Worm (Caenorhabditis elegans) whole organism, young adult: ENCODE measurements around the gene Y69H2.17.

ENCODE experiments used
- B0336.3 ChIP-seq: fragments of 200-800 bp; sonication (Bioruptor generic); IDR thresholded peaks from 2 replicates; pipeline ENCODE4 v1.3.6; 2022; ENCODE audit warnings: missing genetic modification characterization, missing compliant biosample characterization
- C17E4.6 ChIP-seq: fragments of 200-800 bp; sonication (Bioruptor generic); IDR thresholded peaks from 2 replicates; pipeline ENCODE4 v1.3.6; 2022; ENCODE audit warnings: missing genetic modification reagents, missing genetic modification characterization, missing compliant biosample characterization
- F49E8.2 ChIP-seq: sonication (generic microtip); optimal IDR thresholded peaks from 3 replicates; lab custom pipeline; 2017; ENCODE audit warnings: missing genetic modification characterization, mild to moderate bottlenecking, missing compliant biosample characterization, antibody characterized with exemption, moderate library complexity; ENCODE audit not compliant: insufficient read depth
- F55B11.4 ChIP-seq: sonication (generic microtip); optimal IDR thresholded peaks from 2 replicates; lab custom pipeline; 2016; ENCODE audit warnings: missing compliant biosample characterization, missing genetic modification characterization, borderline replicate concordance; ENCODE audit not compliant: insufficient read depth
- K11D2.4 ChIP-seq: fragments of 200-800 bp; sonication (Bioruptor generic); IDR thresholded peaks from 2 replicates; pipeline ENCODE4 v1.3.6; 2022; ENCODE audit warnings: missing genetic modification reagents, missing genetic modification characterization, missing compliant biosample characterization
- T26A5.8 ChIP-seq: sonication (generic microtip); optimal IDR thresholded peaks from 2 replicates; lab custom pipeline; 2016; ENCODE audit warnings: missing genetic modification characterization, missing compliant biosample characterization
- Y56A3A.18 ChIP-seq: fragments of 200-800 bp; sonication (Bioruptor generic); IDR thresholded peaks from 2 replicates; pipeline ENCODE4 v1.3.6; 2022; ENCODE audit warnings: missing genetic modification reagents, missing genetic modification characterization, missing compliant biosample characterization
- Y67H2A.10 ChIP-seq: fragments of 200-800 bp; sonication (Bioruptor generic); conservative IDR thresholded peaks from 2 replicates; pipeline ENCODE4 v1.3.6; 2022; ENCODE audit warnings: missing genetic modification reagents, missing genetic modification characterization, missing compliant biosample characterization
- Y95B8A.8 ChIP-seq: fragments of 200-800 bp; sonication (Bioruptor generic); IDR thresholded peaks from 2 replicates; pipeline ENCODE4 v1.3.6; 2022; ENCODE audit warnings: missing genetic modification reagents, missing genetic modification characterization, missing compliant biosample characterization
- ama-1 ChIP-seq, 3 experiments: fragments of 150-350 bp in 1 of 3; sonication (generic microtip) in 2 of 3; optimal IDR thresholded peaks; 2 replicates each; lab custom pipeline; 2014 to 2018; ENCODE audit warnings: missing biosample characterization in 2 of 3, missing genetic modification characterization in 2 of 3, missing genetic modification reagents in 2 of 3
- atf-7 ChIP-seq: sonication (generic microtip); optimal IDR thresholded peaks from 2 replicates; lab custom pipeline; 2017; ENCODE audit warnings: mild to moderate bottlenecking, missing genetic modification characterization, missing compliant biosample characterization
- bed-2 ChIP-seq: fragments of 200-800 bp; sonication (Bioruptor generic); IDR thresholded peaks from 2 replicates; pipeline ENCODE4 v1.3.6; 2022; ENCODE audit warnings: missing genetic modification reagents, missing genetic modification characterization, missing compliant biosample characterization
- ceh-100 ChIP-seq: fragments of 200-800 bp; sonication (Bioruptor generic); IDR thresholded peaks from 2 replicates; pipeline ENCODE4 v1.3.6; 2022; ENCODE audit warnings: missing genetic modification reagents, missing genetic modification characterization, missing compliant biosample characterization
- die-1 ChIP-seq: sonication (generic microtip); optimal IDR thresholded peaks from 2 replicates; lab custom pipeline; 2016; ENCODE audit warnings: missing genotype, mild to moderate bottlenecking, missing genetic modification characterization, missing compliant biosample characterization
- efl-1 ChIP-seq: fragments of 150-350 bp; optimal IDR thresholded peaks from 2 replicates; lab custom pipeline; 2014; ENCODE audit warnings: missing biosample characterization, missing genetic modification reagents, missing genetic modification characterization
- egrh-3 ChIP-seq: fragments of 200-800 bp; sonication (Bioruptor generic); IDR thresholded peaks from 2 replicates; pipeline ENCODE4 v1.3.6; 2022; ENCODE audit warnings: missing genetic modification reagents, missing genetic modification characterization, missing compliant biosample characterization
- ets-4 ChIP-seq: fragments of 200-800 bp; sonication (Bioruptor generic); optimal IDR thresholded peaks from 2 replicates; lab custom pipeline; 2018; ENCODE audit warnings: mild to moderate bottlenecking, missing genetic modification characterization, missing compliant biosample characterization
- gei-17 ChIP-seq: fragments of 200-800 bp; sonication (Bioruptor generic); optimal IDR thresholded peaks from 2 replicates; lab custom pipeline; 2018; ENCODE audit warnings: mild to moderate bottlenecking, missing genetic modification characterization, missing compliant biosample characterization
- hlh-26 ChIP-seq: fragments of 200-800 bp; sonication (Bioruptor generic); conservative IDR thresholded peaks from 2 replicates; pipeline ENCODE4 v1.3.6; 2022; ENCODE audit warnings: missing genetic modification reagents, missing genetic modification characterization, missing compliant biosample characterization
- hrde-1 ChIP-seq: sonication (generic microtip); optimal IDR thresholded peaks from 2 replicates; lab custom pipeline; 2016; ENCODE audit warnings: missing genetic modification characterization, mild to moderate bottlenecking, missing compliant biosample characterization, moderate library complexity, missing genotype, missing genetic modification reagents, borderline replicate concordance
- lin-40 ChIP-seq: sonication (generic microtip); optimal IDR thresholded peaks from 2 replicates; lab custom pipeline; 2016; ENCODE audit warnings: missing genetic modification characterization, mild to moderate bottlenecking, missing compliant biosample characterization, missing genotype, missing genetic modification reagents
- lir-1 ChIP-seq: fragments of 200-800 bp; sonication (Bioruptor generic); conservative IDR thresholded peaks from 2 replicates; pipeline ENCODE4 v1.3.6; 2022; ENCODE audit warnings: missing genetic modification reagents, missing genetic modification characterization, missing compliant biosample characterization
- lsl-1 ChIP-seq: fragments of 200-800 bp; sonication (Bioruptor generic); optimal IDR thresholded peaks from 2 replicates; lab custom pipeline; 2018; ENCODE audit warnings: mild to moderate bottlenecking, missing genetic modification characterization, moderate library complexity, missing compliant biosample characterization
- nfyb-1 ChIP-seq: fragments of 200-800 bp; sonication (Bioruptor generic); IDR thresholded peaks from 2 replicates; pipeline ENCODE4 v1.3.6; 2022; ENCODE audit warnings: missing genetic modification reagents, missing genetic modification characterization, missing compliant biosample characterization
- nhr-179 ChIP-seq: sonication (generic microtip); optimal IDR thresholded peaks from 2 replicates; lab custom pipeline; 2016; ENCODE audit warnings: mild to moderate bottlenecking, missing genetic modification characterization, missing compliant biosample characterization
- nhr-80 ChIP-seq: sonication (generic microtip); optimal IDR thresholded peaks from 2 replicates; lab custom pipeline; 2016; ENCODE audit warnings: missing genetic modification characterization, missing compliant biosample characterization
- nhr-90 ChIP-seq: sonication (generic microtip); optimal IDR thresholded peaks from 2 replicates; lab custom pipeline; 2016; ENCODE audit warnings: missing genotype, mild to moderate bottlenecking, missing genetic modification characterization, missing compliant biosample characterization
- pha-4 ChIP-seq: fragments of 150-350 bp; sonication (generic microtip); optimal IDR thresholded peaks from 2 replicates; lab custom pipeline; 2014; ENCODE audit warnings: missing biosample characterization, missing genetic modification reagents, missing genetic modification characterization
- sdz-38 ChIP-seq: sonication (generic microtip); optimal IDR thresholded peaks from 2 replicates; lab custom pipeline; 2016; ENCODE audit warnings: missing genotype, missing genetic modification characterization, missing compliant biosample characterization
- snpc-1.3 ChIP-seq: sonication (generic microtip); optimal IDR thresholded peaks from 2 replicates; lab custom pipeline; 2017; ENCODE audit warnings: missing genetic modification characterization, mild to moderate bottlenecking, missing compliant biosample characterization, antibody characterized with exemption, moderate library complexity, missing genotype, missing genetic modification reagents; ENCODE audit not compliant: insufficient read depth
- snpc-3.4 ChIP-seq: sonication (generic microtip); optimal IDR thresholded peaks from 2 replicates; lab custom pipeline; 2017; ENCODE audit warnings: missing genetic modification characterization, mild to moderate bottlenecking, missing compliant biosample characterization, antibody characterized with exemption, moderate library complexity, missing genotype, missing genetic modification reagents
- snpc-4 ChIP-seq, 5 experiments: fragments of 150-350 bp in 1 of 5; sonication (generic microtip) in 4 of 5; optimal IDR thresholded peaks; 2 replicates each; lab custom pipeline; 2014 to 2018; ENCODE audit warnings: missing genetic modification characterization in 5 of 5, missing biosample characterization in 3 of 5, antibody characterized with exemption in 2 of 5, mild to moderate bottlenecking in 2 of 5, missing compliant biosample characterization in 2 of 5, missing genotype in 2 of 5, moderate library complexity in 2 of 5, missing genetic modification reagents in 1 of 5
- xnd-1 ChIP-seq: sonication (generic microtip); optimal IDR thresholded peaks from 2 replicates; lab custom pipeline; 2016; ENCODE audit warnings: missing genotype, missing genetic modification reagents, missing genetic modification characterization, missing compliant biosample characterization
- ztf-22 ChIP-seq: fragments of 200-800 bp; sonication (Bioruptor generic); optimal IDR thresholded peaks from 2 replicates; lab custom pipeline; 2018; ENCODE audit warnings: mild to moderate bottlenecking, missing genetic modification characterization, moderate library complexity, missing compliant biosample characterization
- ztf-6 ChIP-seq: fragments of 200-800 bp; sonication (Bioruptor generic); IDR thresholded peaks from 2 replicates; pipeline ENCODE4 v1.3.6; 2022; ENCODE audit warnings: missing genetic modification reagents, missing genetic modification characterization, missing compliant biosample characterization

Y69H2.17 gene

ce11 chrV:18712118-18712517, 27.4 kb downstream of the Y69H2.17 start (continued):
- TF ChIP-seq Y95B8A.8 (GFP tag; lab: Robert Waterston, UW) (no peak), ztf-22 (GFP tag; lab: Kevin White, UChicago) (no peak)
- TF ChIP-seq, all 124 proteins: peak for 14

- TF ChIP-seq xnd-1 (tag; lab: Kevin White, UChicago) (no peak), sdz-38 (tag; lab: Kevin White, UChicago) (peak; percentile 6), ztf-6 (no peak), hrde-1 (tag; lab: Kevin White, UChicago) (no peak)
- TF ChIP-seq, all 124 proteins: peak for 1
These were observed 34.7 kb downstream of the Y69H2.17 start for ce11 chrV:18719412-18719811.

- TF ChIP-seq nhr-80 (tag; lab: Kevin White, UChicago) (no peak), hlh-26 (0 out of 2 replicates have a peak, but pooled peaks have one; percentile 59), F55B11.4 (tag; lab: Kevin White, UChicago) (peak; percentile 38), snpc-4 (GFP tag; optimal IDR thresholded peaks at IDR 0.05; lab: Kevin White, UChicago) (no peak), snpc-4 (tag; optimal IDR thresholded peaks at IDR 0.05; lab: Kevin White, UChicago) (peak; percentile 32 to 66 (median 60)), sdz-38 (tag; lab: Kevin White, UChicago) (peak; percentile 34)
These were observed 35.3 kb downstream of the Y69H2.17 start, which contains the start of gene Y17D7C.2 for ce11 chrV:18719956-18720489. Gene Y17D7C.2, minus strand, starts transcription at chrV:18719987.

ce11 chrV:18721873-18722272, 37.1 kb downstream of the Y69H2.17 start:
- TF ChIP-seq bed-2 (GFP tag; lab: Robert Waterston, UW) (no peak), F49E8.2 (tag; lab: Kevin White, UChicago) (no peak), nfyb-1 (GFP tag; lab: Robert Waterston, UW) (no peak), snpc-3.4 (tag; lab: Kevin White, UChicago) (no peak), efl-1 (no peak), Y56A3A.18 (GFP tag; lab: Robert Waterston, UW) (no peak), lin-40 (tag; lab: Kevin White, UChicago) (no peak), Y67H2A.10 (GFP tag; lab: Robert Waterston, UW) (no peak), snpc-1.3 (no peak), egrh-3 (no peak), ceh-100 (GFP tag; lab: Robert Waterston, UW) (no peak), C17E4.6 (GFP tag; lab: Robert Waterston, UW) (no peak)

- TF ChIP-seq B0336.3 (GFP tag; lab: Robert Waterston, UW), result no peak
- no peak for TF ChIP-seq lsl-1 (GFP tag; lab: Kevin White, UChicago)
- TF ChIP-seq F55B11.4 (tag; lab: Kevin White, UChicago), result no peak
- TF ChIP-seq pha-4, result no peak
- no peak for TF ChIP-seq ama-1 (optimal IDR thresholded peaks at IDR 0.05; lab: Kevin White, UChicago)
- TF ChIP-seq ama-1 (GFP tag; optimal IDR thresholded peaks at IDR 0.05; lab: Kevin White, UChicago), result no peak
- TF ChIP-seq efl-1, result no peak
- no peak for TF ChIP-seq T26A5.8 (tag; lab: Kevin White, UChicago)
- TF ChIP-seq gei-17 (GFP tag; lab: Kevin White, UChicago), result no peak
- no peak for TF ChIP-seq K11D2.4
- no peak for TF ChIP-seq lir-1
- TF ChIP-seq nhr-90 (tag; lab: Kevin White, UChicago), result no peak
- no peak for TF ChIP-seq die-1 (tag; lab: Kevin White, UChicago)
- no peak for TF ChIP-seq nhr-179 (tag; lab: Kevin White, UChicago)
- no peak for TF ChIP-seq bed-2 (GFP tag; lab: Robert Waterston, UW)
- no peak for TF ChIP-seq ets-4 (GFP tag; lab: Kevin White, UChicago)
- no peak for TF ChIP-seq atf-7 (tag; lab: Kevin White, UChicago)
These were observed 38.0 kb downstream of the Y69H2.17 start for ce11 chrV:18722510-18723299.
